Fruit fly (Drosophila melanogaster) whole organism, wandering third instar larva: ENCODE results near the gene Ptp99A.

ENCODE experiments used
- GATAd ChIP-seq: sonication (Bioruptor generic); optimal IDR thresholded peaks from 2 replicates; lab custom pipeline; 2016; ENCODE audit warnings: missing biosample characterization, missing genetic modification characterization
- Hr78 ChIP-seq: fragments of >200 bp; optimal IDR thresholded peaks from 2 replicates; lab custom pipeline; 2017; ENCODE audit warnings: missing biosample characterization, missing genetic modification characterization
- dl ChIP-seq, 2 experiments: fragments of 175-275, 200-275 bp in 1 of 2; fragments of 200-275 bp in 1 of 2; sonication (Bioruptor generic); optimal IDR thresholded peaks; lab custom pipeline; 2018; ENCODE audit warnings: mild to moderate bottlenecking in 2 of 2, missing biosample characterization in 2 of 2, missing genetic modification characterization in 2 of 2, moderate library complexity in 2 of 2; ENCODE audit not compliant: partially characterized antibody in 2 of 2, insufficient read depth in 1 of 2
- lola ChIP-seq: fragments of >200 bp; optimal IDR thresholded peaks from 2 replicates; lab custom pipeline; 2017; ENCODE audit warnings: missing biosample characterization, missing genetic modification characterization

DNA sequence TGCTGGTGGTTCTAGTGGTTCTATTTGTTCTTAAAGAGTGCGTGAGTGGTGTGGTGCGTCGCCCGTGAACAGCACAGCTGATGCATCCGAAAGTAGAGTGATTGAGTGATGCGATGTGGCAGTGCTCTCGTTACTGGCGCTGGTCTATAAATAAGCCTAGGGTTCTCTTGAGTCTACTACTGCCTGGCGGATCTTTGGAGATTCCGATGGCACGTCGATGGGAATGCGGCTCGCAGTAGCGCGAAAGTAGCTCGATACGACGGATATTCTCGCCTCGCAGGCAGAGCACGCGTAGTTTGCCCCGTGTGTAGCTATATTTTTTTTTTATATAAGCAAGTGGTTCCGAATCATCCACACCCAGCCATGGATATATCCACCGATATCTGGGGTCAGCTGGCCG, 118.9 kb downstream of the Ptp99A start:
- no peak for TF ChIP-seq Hr78 (GFP tag; lab: Kevin White, UChicago)
- no peak for TF ChIP-seq GATAd (GFP tag; lab: Kevin White, UChicago)
- TF ChIP-seq dl (GFP tag; optimal IDR thresholded peaks at IDR 0.05; lab: Kevin White, UChicago; ENCODE audit: insufficient read depth in 1 of 2, partially characterized antibody in 2 of 2) = no peak
- TF ChIP-seq lola = no peak
